Fruit fly (Drosophila melanogaster) whole organism, pupa: ENCODE data around the gene GlyRS.

Experiments used
- CG10348 ChIP-seq: fragments of 200-800 bp; sonication (Bioruptor generic); IDR thresholded peaks from 2 replicates; pipeline ENCODE4 v1.3.6; 2022; ENCODE audit warnings: missing biosample characterization, missing genetic modification characterization
- CG12605 ChIP-seq: fragments of 200-800 bp; sonication (Bioruptor generic); IDR thresholded peaks from 2 replicates; pipeline ENCODE4 v1.3.6; 2022; ENCODE audit warnings: missing biosample characterization, missing genetic modification characterization
- CG13204 ChIP-seq: fragments of 200-800 bp; sonication (Bioruptor generic); optimal IDR thresholded peaks from 2 replicates; lab custom pipeline; 2018; ENCODE audit warnings: missing biosample characterization, mild to moderate bottlenecking, missing genetic modification characterization, moderate library complexity
- CG14655 ChIP-seq: fragments of 200-800 bp; sonication (Bioruptor generic); optimal IDR thresholded peaks from 3 replicates; lab custom pipeline; 2017; ENCODE audit warnings: mild to moderate bottlenecking, missing biosample characterization, missing genetic modification reagents, missing genetic modification characterization
- CG15710 ChIP-seq: fragments of 200-800 bp; sonication (Bioruptor generic); optimal IDR thresholded peaks from 2 replicates; lab custom pipeline; 2018; ENCODE audit warnings: missing biosample characterization, mild to moderate bottlenecking, missing genetic modification characterization, moderate library complexity
- CG17806 ChIP-seq: fragments of 200-800 bp; sonication (Bioruptor generic); optimal IDR thresholded peaks from 2 replicates; lab custom pipeline; 2018; ENCODE audit warnings: missing biosample characterization, mild to moderate bottlenecking, missing genetic modification characterization, moderate library complexity
- CG32121 ChIP-seq: fragments of 200-800 bp; sonication (Bioruptor generic); IDR thresholded peaks from 2 replicates; pipeline ENCODE4 v1.3.6; 2022; ENCODE audit warnings: missing biosample characterization, missing genetic modification characterization
- CG34367 ChIP-seq: fragments of 200-800 bp; sonication (Bioruptor generic); optimal IDR thresholded peaks from 2 replicates; lab custom pipeline; 2018; ENCODE audit warnings: missing biosample characterization, mild to moderate bottlenecking, missing genetic modification characterization
- CG4496 ChIP-seq: fragments of 200-800 bp; sonication (Bioruptor generic); IDR thresholded peaks from 3 replicates; pipeline ENCODE4 v1.3.6; 2022; ENCODE audit warnings: missing biosample characterization, missing genetic modification characterization
- CG8159 ChIP-seq: fragments of 200-800 bp; sonication (Bioruptor generic); optimal IDR thresholded peaks from 3 replicates; lab custom pipeline; 2018; ENCODE audit warnings: missing biosample characterization, mild to moderate bottlenecking, missing genetic modification characterization, moderate library complexity
- CG8301 ChIP-seq: fragments of 200-800 bp; sonication (Bioruptor generic); optimal IDR thresholded peaks from 2 replicates; lab custom pipeline; 2018; ENCODE audit warnings: missing biosample characterization, mild to moderate bottlenecking, missing genetic modification characterization
- CG9948 ChIP-seq: fragments of 200-800 bp; sonication (Bioruptor generic); optimal IDR thresholded peaks from 2 replicates; lab custom pipeline; 2018; ENCODE audit warnings: missing biosample characterization, mild to moderate bottlenecking, missing genetic modification characterization, moderate library complexity
- D1 ChIP-seq: fragments of 200-800 bp; sonication (Bioruptor generic); optimal IDR thresholded peaks from 2 replicates; lab custom pipeline; 2018; ENCODE audit warnings: missing biosample characterization, mild to moderate bottlenecking, missing genetic modification characterization, moderate library complexity
- EcR ChIP-seq: fragments of 200-800 bp; sonication (Bioruptor generic); optimal IDR thresholded peaks from 3 replicates; lab custom pipeline; 2019; ENCODE audit warnings: missing biosample characterization, missing genetic modification characterization, mild to moderate bottlenecking, moderate library complexity, missing genetic modification reagents
- Ets98B ChIP-seq: fragments of 200-800 bp; sonication (Bioruptor generic); IDR thresholded peaks from 2 replicates; pipeline ENCODE4 v1.3.6; 2022; ENCODE audit warnings: missing biosample characterization, missing genetic modification characterization
- Pif1A ChIP-seq: fragments of 200-800 bp; sonication (Bioruptor generic); optimal IDR thresholded peaks from 3 replicates; lab custom pipeline; 2016; ENCODE audit warnings: missing biosample characterization, missing genetic modification characterization
- Pif1B ChIP-seq: fragments of 200-800 bp; sonication (Bioruptor generic); optimal IDR thresholded peaks from 3 replicates; lab custom pipeline; 2016; ENCODE audit warnings: missing biosample characterization, missing genetic modification characterization
- Snoo ChIP-seq: fragments of 200-800 bp; sonication (Bioruptor generic); optimal IDR thresholded peaks from 3 replicates; lab custom pipeline; 2017; ENCODE audit warnings: missing biosample characterization, mild to moderate bottlenecking, missing genetic modification characterization, inconsistent platforms
- fd96Ca ChIP-seq: fragments of 200-800 bp; sonication (Bioruptor generic); IDR thresholded peaks from 3 replicates; pipeline ENCODE4 v1.3.6; 2022; ENCODE audit warnings: missing biosample characterization, missing genetic modification characterization
- gl ChIP-seq: fragments of 200-800 bp; sonication (Bioruptor generic); optimal IDR thresholded peaks from 2 replicates; lab custom pipeline; 2018; ENCODE audit warnings: missing biosample characterization, mild to moderate bottlenecking, missing genetic modification characterization
- rn ChIP-seq: fragments of 200-800 bp; sonication (Bioruptor generic); IDR thresholded peaks from 2 replicates; pipeline ENCODE4 v1.3.6; 2022; ENCODE audit warnings: missing biosample characterization, missing genetic modification characterization

Gene GlyRS

dm6 chr3L:15094589-15095288, at the start of gene GlyRS, which contains the start of the genes sstn and Plp:
Gene GlyRS, plus strand, starts transcription at chr3L:15095142.
Gene sstn, minus strand, starts transcription at chr3L:15094719.
Gene Plp, minus strand, starts transcription at chr3L:15094724.
- TF ChIP-seq rn (GFP tag; lab: Robert Waterston, UW) (no peak), CG15710 (tag; lab: Kevin White, UChicago) (peak; percentile 25), CG8159 (tag; lab: Kevin White, UChicago) (peak; percentile 47), EcR (GFP tag; lab: Kevin White, UChicago) (no peak)
- TF ChIP-seq, all 21 proteins: peak for 2

dm6 chr3L:15047606-15048005, 47.3 kb upstream of the GlyRS start:
- no peak for TF ChIP-seq CG14655 (GFP tag; lab: Kevin White, UChicago)
- TF ChIP-seq rn (GFP tag; lab: Robert Waterston, UW): no peak
- TF ChIP-seq Pif1A: no peak
- TF ChIP-seq CG4496 (GFP tag; lab: Robert Waterston, UW): no peak
- no peak for TF ChIP-seq EcR (GFP tag; lab: Kevin White, UChicago)
- TF ChIP-seq CG34367 (tag; lab: Kevin White, UChicago): no peak
- TF ChIP-seq CG12605: no peak
- TF ChIP-seq CG8301 (tag; lab: Kevin White, UChicago): no peak
- TF ChIP-seq D1 (tag; lab: Kevin White, UChicago): no peak
- no peak for TF ChIP-seq CG13204 (GFP tag; lab: Kevin White, UChicago)
- no peak for TF ChIP-seq CG32121 (GFP tag; lab: Robert Waterston, UW)
- no peak for TF ChIP-seq CG9948 (tag; lab: Kevin White, UChicago)
- no peak for TF ChIP-seq CG17806 (tag; lab: Kevin White, UChicago)
- no peak for TF ChIP-seq fd96Ca
- no peak for TF ChIP-seq Snoo
- no peak for TF ChIP-seq gl
- TF ChIP-seq Pif1B (GFP tag; lab: Kevin White, UChicago): no peak
- no peak for TF ChIP-seq CG8159 (tag; lab: Kevin White, UChicago)
- TF ChIP-seq Ets98B (GFP tag; lab: Robert Waterston, UW): no peak
- no peak for TF ChIP-seq CG10348 (GFP tag; lab: Robert Waterston, UW)
- TF ChIP-seq, all 21 proteins: peak for 0

- TF ChIP-seq rn (GFP tag; lab: Robert Waterston, UW) (no peak), Pif1B (GFP tag; lab: Kevin White, UChicago) (no peak), CG10348 (GFP tag; lab: Robert Waterston, UW) (no peak), CG12605 (no peak), D1 (tag; lab: Kevin White, UChicago) (no peak), CG14655 (GFP tag; lab: Kevin White, UChicago) (no peak), CG9948 (tag; lab: Kevin White, UChicago) (no peak), CG32121 (GFP tag; lab: Robert Waterston, UW) (no peak), CG13204 (GFP tag; lab: Kevin White, UChicago) (no peak), CG4496 (GFP tag; lab: Robert Waterston, UW) (no peak), CG8301 (tag; lab: Kevin White, UChicago) (no peak), fd96Ca (no peak), EcR (GFP tag; lab: Kevin White, UChicago) (no peak), CG15710 (tag; lab: Kevin White, UChicago) (no peak), CG34367 (tag; lab: Kevin White, UChicago) (no peak), gl (no peak), Snoo (no peak), Pif1A (no peak), CG8159 (tag; lab: Kevin White, UChicago) (no peak), Ets98B (GFP tag; lab: Robert Waterston, UW) (no peak)
Measured at dm6 chr3L:15048091-15048490, 46.9 kb upstream of the GlyRS start.

dm6 chr3L:15049395-15049794, 45.5 kb upstream of the GlyRS start, which contains the start of gene CG43678:
Gene CG43678, minus strand, starts transcription at chr3L:15049495.
- TF ChIP-seq CG12605: no peak
- no peak for TF ChIP-seq CG14655 (GFP tag; lab: Kevin White, UChicago)
- no peak for TF ChIP-seq Ets98B (GFP tag; lab: Robert Waterston, UW)
- TF ChIP-seq CG15710 (tag; lab: Kevin White, UChicago): no peak
- TF ChIP-seq CG8159 (tag; lab: Kevin White, UChicago): no peak
- TF ChIP-seq rn (GFP tag; lab: Robert Waterston, UW): no peak
- no peak for TF ChIP-seq D1 (tag; lab: Kevin White, UChicago)
- TF ChIP-seq CG13204 (GFP tag; lab: Kevin White, UChicago): no peak
- TF ChIP-seq CG17806 (tag; lab: Kevin White, UChicago): no peak
- TF ChIP-seq CG4496 (GFP tag; lab: Robert Waterston, UW): no peak
- no peak for TF ChIP-seq Pif1B (GFP tag; lab: Kevin White, UChicago)
- no peak for TF ChIP-seq CG10348 (GFP tag; lab: Robert Waterston, UW)
- no peak for TF ChIP-seq Snoo
- TF ChIP-seq CG8301 (tag; lab: Kevin White, UChicago): no peak
- no peak for TF ChIP-seq Pif1A
- no peak for TF ChIP-seq gl
- TF ChIP-seq CG34367 (tag; lab: Kevin White, UChicago): no peak
- no peak for TF ChIP-seq fd96Ca
- TF ChIP-seq CG9948 (tag; lab: Kevin White, UChicago): no peak
- no peak for TF ChIP-seq CG32121 (GFP tag; lab: Robert Waterston, UW)

- TF ChIP-seq Ets98B (GFP tag; lab: Robert Waterston, UW) (no peak), CG8159 (tag; lab: Kevin White, UChicago) (no peak), CG13204 (GFP tag; lab: Kevin White, UChicago) (no peak), CG8301 (tag; lab: Kevin White, UChicago) (no peak), CG17806 (tag; lab: Kevin White, UChicago) (no peak), CG34367 (tag; lab: Kevin White, UChicago) (no peak), CG9948 (tag; lab: Kevin White, UChicago) (no peak)
Measured at dm6 chr3L:15050109-15050508, 44.8 kb upstream of the GlyRS start, which contains the start of gene CG18581. Gene CG18581, minus strand, starts transcription at chr3L:15050209.
